Worm (Caenorhabditis elegans) whole organism, mixed stage, embryonic: ENCODE measurements around the gene M28.8.

ENCODE experiments used
- blmp-1 ChIP-seq: fragments of 150-350 bp; optimal IDR thresholded peaks from 2 replicates; lab custom pipeline; 2014; ENCODE audit warnings: missing biosample characterization, missing genetic modification characterization
- mab-5 ChIP-seq: fragments of 150-350 bp; optimal IDR thresholded peaks from 2 replicates; lab custom pipeline; 2014; ENCODE audit warnings: missing biosample characterization, missing genetic modification characterization

DNA sequence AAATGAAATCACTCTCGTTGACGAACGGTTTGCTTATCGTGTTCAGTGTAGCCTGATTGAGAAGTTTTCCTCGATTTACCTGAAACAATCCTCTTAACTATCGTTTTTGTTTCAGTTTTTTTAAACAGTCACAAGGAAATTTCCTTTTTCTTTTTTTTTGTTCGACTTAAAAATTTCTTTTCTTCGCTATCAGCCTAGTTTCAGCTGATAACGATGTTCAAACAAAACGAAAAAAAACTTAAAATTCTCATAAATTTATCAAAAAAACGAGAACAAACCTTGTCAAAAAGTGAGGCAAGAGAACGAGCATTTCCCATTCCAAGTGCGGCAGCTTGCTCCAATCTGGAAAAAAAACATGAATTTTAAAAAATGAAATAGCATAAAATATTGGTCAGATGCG is 25.5 kb downstream of the M28.8 start:
- TF ChIP-seq blmp-1 (tag; lab: Kevin White, UChicago) (no peak), mab-5 (tag; lab: Kevin White, UChicago) (no peak)
